Worm (Caenorhabditis elegans): Measurements from ENCODE around the gene Y47D7A.13.

The Y47D7A.13 gene

DNA sequence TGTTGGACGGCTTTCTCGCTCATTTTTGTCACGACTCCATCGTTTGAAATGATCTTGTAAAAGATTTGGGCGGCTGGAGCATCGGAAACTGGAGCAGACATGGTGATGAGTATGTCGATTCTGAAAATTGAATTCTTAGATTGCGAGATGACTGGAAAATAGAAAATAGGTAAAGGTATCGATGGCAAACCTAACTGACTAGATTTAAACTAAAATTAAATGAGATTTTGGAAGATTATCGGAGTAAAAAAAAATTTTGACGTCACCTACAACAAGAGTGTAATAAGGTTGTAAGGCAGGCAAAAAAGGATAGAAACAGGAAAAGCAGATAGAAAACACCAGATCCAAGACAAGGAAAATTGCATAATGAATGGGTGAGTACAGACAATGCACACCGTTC is 14.3 kb downstream of the Y47D7A.13 start, which contains the start of gene skr-14:
skr-14 (minus strand) TSS at position 101 of the 400 bp plus-strand sequence.
- no peak for TF ChIP-seq unc-62 (GFP tag; optimal IDR thresholded peaks at IDR 0.05)

DNA sequence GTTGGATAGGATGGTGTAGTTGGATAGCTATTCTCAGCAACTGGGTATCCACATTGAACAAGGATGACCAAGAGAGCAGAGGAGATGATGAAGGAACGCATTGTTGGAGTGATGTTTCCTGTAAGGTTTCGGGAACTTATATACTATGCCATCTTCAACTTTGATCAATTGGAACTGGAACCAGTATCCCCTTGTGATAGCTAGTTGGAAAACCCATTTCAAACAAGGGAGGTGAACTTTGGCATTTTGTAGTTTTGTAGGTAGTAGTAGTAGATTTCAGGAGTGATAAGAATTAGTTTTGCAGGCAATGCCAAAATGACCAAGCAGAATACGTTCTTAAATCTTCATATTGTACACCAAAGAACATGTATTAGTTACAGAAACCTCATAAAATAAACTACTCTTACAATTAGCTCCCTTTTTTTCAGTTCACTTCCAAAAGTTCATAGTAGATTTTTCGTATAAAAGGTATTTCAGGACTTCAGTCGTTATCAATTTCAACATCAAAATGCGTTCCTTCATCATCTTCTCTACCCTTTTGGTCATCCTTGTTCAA is 15.9 kb downstream of the Y47D7A.13 start, which contains the start of the genes Y47D7A.7 and Y47D7A.2:
Y47D7A.7 (minus strand) TSS at position 101 of the 556 bp plus-strand sequence.
Y47D7A.2 (plus strand) TSS at position 506 of the 556 bp plus-strand sequence.
- TF ChIP-seq unc-62 (GFP tag; optimal IDR thresholded peaks at IDR 0.05): no peak

DNA sequence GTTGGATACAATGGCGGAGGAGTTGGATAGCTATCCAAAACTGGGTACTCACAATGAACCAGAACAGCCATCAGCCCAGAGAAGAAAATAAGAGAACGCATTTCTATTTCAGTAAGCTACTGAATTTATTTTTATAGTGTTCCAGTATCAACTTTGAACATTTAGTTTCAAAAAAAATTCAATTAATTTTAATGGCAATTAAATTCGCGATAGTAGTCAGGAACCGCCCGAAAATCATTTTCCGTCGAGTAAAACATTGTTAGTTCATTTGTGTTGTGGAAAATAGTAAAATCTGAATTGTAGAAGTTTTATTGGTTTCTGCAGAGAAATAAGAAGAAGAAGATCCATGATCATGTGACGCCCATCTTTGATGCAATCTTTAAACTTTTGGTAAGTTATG is 17.6 kb downstream of the Y47D7A.13 start, which contains the start of gene Y47D7A.6:
Y47D7A.6 (minus strand) TSS at position 101 of the 400 bp plus-strand sequence.
- no peak for TF ChIP-seq unc-62 (GFP tag; optimal IDR thresholded peaks at IDR 0.05)

DNA sequence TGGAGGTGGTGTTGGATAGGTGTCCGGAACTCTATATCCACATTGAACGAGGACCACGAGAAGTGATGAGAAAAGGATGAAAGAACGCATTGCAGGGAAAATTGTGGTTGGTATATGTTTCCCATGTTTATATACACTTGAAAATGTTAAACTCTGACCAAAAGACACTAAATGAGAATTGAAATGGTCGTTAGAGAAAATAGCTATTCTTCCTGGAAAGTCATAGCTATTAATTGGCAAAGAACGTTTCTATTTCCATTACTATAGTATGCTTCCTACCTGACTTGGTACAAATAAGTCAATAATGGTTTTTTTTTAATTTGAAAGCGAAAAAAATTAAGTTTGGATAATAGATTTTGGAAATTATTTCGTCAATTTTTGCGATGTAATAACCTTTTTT is 19.0 kb downstream of the Y47D7A.13 start, which contains the start of gene Y47D7A.18:
Y47D7A.18 (minus strand) TSS at position 101 of the 400 bp plus-strand sequence.
- TF ChIP-seq unc-62 (GFP tag; optimal IDR thresholded peaks at IDR 0.05): no peak

DNA sequence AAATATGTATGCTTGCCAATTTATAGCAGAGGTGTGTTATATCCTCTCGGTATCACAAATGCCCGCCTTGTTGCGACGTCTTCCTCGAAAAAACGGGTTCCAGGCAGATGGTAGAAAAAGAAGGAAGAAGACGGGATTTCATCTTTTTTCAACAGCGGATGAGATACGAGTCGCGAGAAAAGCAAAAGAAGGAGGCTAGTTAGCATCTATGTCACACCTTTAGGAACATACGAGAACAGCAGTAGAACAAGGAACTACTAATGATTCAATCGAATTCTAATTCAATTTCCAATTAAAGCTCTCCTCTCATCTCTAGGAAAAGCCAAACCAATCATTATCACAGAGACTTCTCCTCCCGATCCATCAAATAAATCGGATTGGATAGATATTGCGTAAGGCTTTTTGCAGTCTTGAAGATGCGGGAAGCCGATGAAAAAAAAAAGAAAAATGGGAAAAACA is 21.1 kb downstream of the Y47D7A.13 start, which contains the start of gene grl-5:
grl-5 (minus strand) TSS at position 51 of the 459 bp plus-strand sequence.
- no peak for TF ChIP-seq unc-62 (GFP tag; optimal IDR thresholded peaks at IDR 0.05)

DNA sequence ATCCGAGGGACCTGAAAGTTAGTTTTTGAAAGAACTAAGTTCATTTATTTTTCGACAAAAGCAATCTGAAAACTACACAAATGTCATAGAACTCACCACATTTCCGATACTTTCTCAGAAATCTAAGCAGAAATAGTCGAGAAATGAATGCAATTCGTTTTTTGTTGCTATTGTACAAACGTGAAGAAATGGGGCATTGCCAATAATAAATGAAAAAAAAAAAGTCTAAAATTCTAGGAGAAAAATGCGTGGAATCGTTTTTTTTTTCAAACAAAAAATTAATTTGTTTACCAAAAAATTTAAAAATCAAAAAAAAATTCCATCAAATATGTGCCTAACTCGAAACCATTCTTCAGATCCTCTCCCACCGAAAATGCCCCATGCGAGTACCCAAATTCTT is 24.0 kb downstream of the Y47D7A.13 start, which contains the start of gene Y47D7A.17:
Y47D7A.17 (minus strand) TSS at position 101 of the 400 bp plus-strand sequence.
- no peak for TF ChIP-seq unc-62 (GFP tag; optimal IDR thresholded peaks at IDR 0.05)

DNA sequence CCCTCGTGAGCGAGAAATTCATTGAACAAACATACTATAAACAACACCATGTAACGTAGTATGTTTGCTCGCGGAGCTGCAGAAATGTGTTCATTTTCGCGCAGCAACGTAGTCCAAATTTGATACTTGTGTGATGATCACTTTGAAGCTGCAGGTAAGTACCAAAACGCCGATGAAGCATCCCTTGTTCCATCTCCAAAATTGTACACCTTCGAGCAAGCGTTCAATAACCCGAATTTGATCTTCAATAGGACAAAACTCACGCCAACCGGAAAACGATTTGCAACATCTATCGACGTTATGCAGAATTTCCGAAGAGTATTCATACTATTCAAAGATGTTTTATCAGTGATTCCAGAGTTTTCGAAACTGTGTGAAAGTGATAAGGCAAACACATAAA is 25.1 kb downstream of the Y47D7A.13 start, which contains the start of gene Y47D7A.3:
Y47D7A.3 (plus strand) TSS at position 301 of the 400 bp plus-strand sequence.
- no peak for TF ChIP-seq unc-62 (GFP tag; optimal IDR thresholded peaks at IDR 0.05)

DNA sequence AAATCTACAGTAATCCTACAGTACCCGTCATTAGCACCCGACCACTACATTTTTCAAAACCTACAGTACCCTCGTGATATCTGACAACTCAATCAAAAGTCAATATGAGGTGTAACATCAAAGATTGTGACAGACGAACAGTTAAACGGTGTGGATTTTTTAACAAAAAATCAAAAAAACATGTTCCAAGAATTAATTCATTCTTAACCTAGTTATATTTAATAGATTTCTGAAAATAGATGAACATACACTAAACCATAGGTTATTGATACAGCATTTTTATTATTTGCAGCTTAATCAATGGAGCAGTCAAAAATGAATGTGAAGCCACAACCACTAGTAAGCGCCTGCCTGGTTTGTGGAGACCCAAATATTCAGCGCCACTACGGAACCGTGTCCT is 28.2 kb downstream of the Y47D7A.13 start, which contains the start of gene nhr-118:
nhr-118 (plus strand) TSS at position 301 of the 400 bp plus-strand sequence.
- TF ChIP-seq unc-62 (GFP tag; optimal IDR thresholded peaks at IDR 0.05): no peak

DNA sequence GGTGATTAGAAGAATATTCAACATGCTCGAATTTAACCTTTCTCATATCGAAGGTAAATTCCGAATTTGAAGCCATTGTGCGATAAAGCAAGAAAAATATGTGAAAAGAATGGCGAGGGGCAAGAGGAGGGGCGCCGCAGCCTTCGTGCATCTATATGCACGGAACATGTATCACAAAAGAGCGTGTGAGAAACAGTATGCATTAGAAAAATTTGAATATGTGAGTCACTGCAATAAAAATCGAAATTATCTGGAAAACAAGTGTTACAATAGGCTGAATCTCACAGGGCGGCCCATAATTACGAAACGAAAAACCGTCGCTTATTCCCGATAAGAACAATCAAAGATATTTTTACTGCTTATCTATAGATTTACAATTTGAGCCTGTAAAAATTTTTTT is 33.9 kb downstream of the Y47D7A.13 start, which contains the start of gene F13A2.5:
F13A2.5 (minus strand) TSS at position 101 of the 400 bp plus-strand sequence.
- no peak for TF ChIP-seq unc-62 (GFP tag; optimal IDR thresholded peaks at IDR 0.05)

DNA sequence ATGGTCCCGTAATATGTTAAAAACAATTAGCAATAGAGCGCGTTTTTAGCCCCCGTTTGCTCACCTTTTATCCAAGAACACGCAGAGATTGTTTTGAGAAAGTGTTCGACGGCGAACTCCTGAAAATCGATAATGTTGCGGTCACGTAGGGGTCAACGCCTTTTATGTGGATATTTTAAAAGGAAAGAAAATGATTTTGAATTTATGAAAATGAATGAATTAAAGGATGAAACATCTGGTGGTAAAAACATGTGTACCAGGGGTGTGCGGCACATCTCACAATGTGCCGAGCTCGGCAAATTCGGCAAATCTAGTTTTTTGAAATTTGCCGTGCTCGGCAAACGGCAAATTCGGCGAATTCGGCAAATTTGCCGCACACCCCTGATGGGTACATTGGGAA is 35.6 kb downstream of the Y47D7A.13 start, which contains the start of gene F13A2.4:
F13A2.4 (minus strand) TSS at position 101 of the 400 bp plus-strand sequence.
- no peak for TF ChIP-seq unc-62 (GFP tag; optimal IDR thresholded peaks at IDR 0.05)

DNA sequence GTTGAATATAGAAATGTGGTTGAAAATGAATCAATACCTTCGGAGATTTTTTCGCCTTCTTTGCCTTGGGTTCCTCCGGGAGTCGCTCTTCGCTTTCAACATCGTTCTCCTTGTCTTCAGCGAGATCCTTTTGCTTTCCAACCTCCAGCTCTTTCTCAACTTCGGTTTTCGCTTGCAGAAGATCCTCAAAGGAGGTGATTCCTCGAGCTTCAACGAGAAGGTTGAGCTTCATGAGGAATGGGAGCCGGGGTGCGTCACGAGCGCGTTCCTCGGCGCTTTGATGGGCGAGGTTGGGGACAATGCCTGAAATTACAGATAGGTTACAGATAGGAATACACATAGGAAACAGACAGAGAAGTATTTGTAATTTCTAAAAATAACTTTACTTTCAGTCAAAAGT is 36.8 kb downstream of the Y47D7A.13 start:
- no peak for TF ChIP-seq unc-62 (GFP tag; optimal IDR thresholded peaks at IDR 0.05)

DNA sequence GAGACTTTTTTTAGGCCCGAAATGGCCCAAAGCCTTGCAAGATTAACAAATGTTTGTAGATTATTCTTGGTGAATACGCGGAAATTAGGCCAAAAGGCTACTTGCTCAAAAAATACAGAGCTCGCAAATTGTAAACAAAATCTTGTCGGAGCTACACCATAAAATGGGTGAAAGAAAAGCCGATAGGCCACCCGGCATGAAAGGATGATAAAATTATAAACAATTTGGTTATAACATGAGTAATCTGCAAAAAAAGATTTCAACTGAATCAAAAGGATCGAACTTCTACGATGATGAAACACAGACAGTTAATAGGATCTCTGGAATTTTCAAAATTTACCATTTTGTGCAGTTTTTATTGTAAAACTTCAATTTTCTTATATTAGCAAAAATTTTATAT is 37.6 kb downstream of the Y47D7A.13 start:
- no peak for TF ChIP-seq unc-62 (GFP tag; optimal IDR thresholded peaks at IDR 0.05)

DNA sequence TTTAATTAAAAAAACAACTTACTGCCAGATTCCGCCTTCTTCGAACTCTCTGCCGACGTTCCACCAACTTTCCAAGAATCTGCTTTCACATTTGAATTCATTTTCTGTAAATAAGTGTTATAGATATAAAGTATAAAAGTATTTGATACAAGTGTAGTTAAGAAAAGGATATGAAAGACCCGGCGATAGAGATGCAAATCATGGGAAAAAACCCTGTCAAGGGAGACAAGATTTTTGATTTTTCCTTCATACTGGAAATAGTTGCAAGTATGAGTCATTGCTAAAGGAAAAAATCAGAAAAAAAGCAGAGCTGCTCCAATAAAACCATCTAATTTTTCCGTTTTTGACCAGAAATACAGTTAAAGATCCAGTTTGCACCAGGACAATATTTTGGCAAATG is 39.5 kb downstream of the Y47D7A.13 start, which contains the start of gene F13A2.3:
F13A2.3 (minus strand) TSS at position 101 of the 400 bp plus-strand sequence.
- TF ChIP-seq unc-62 (GFP tag; optimal IDR thresholded peaks at IDR 0.05): no peak

DNA sequence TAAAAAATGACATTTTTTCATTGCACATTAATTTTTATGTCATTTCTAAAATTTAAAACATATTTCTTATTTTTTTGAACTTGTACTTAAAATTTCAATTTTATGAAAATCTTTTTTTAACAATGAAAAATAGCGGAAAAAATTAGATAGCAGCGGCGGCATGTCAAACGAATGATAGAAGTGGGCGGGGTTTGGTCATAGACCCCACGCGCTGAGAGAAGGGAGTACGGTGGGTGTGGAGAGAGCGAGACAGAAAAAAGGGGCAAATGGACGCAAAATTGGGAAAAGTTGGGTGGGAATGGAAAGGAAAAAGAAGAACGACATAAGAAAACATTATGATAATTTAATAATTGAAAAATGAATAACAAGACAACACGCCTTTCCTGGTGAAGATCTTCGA is 47.8 kb downstream of the Y47D7A.13 start:
- TF ChIP-seq unc-62 (GFP tag; optimal IDR thresholded peaks at IDR 0.05): no peak

DNA sequence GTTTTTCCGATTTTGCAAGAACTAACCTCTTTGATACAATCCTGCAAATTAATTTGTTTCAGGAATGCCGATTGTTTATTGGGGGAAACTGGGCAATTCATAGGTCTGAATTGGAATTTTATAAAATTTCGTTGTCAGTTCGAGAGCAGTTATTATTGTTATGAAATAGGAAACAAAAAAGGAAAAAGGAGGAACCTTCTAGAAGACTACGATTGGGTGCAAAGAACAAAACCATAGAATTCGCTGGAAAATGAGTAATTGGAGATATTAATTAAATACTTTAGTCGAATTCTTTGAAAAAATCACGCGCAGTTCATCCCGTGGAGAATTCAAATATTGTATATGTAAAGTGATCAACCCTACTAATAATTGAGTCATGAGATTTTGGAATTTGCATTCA is 48.3 kb downstream of the Y47D7A.13 start, which contains the start of gene F13A2.9:
F13A2.9 (minus strand) TSS at position 101 of the 400 bp plus-strand sequence.
- no peak for TF ChIP-seq unc-62 (GFP tag; optimal IDR thresholded peaks at IDR 0.05)

DNA sequence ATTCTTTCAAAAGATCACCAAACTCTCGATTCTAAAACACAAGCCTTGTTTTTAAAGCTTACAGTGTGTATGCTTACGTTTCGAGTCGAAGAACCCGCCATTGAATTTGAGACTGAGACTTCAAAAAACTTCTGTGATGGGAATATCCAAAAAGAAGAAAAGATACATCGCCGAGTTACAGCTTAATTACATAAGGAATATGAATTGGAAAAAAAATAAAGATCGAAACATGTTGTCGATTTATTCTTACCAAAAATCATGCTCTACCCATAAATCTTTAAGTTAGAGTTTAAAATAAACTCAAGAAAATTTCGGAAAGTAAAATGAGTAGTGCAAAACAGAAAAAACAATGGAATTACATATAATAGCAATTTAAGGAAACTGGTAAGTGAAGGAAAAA is 49.6 kb downstream of the Y47D7A.13 start, which contains the start of gene F13A2.10:
F13A2.10 (minus strand) TSS at position 101 of the 400 bp plus-strand sequence.
- TF ChIP-seq unc-62 (GFP tag; optimal IDR thresholded peaks at IDR 0.05): no peak

All from whole organism, dauer.